Worm (Caenorhabditis elegans): ENCODE results near the gene tcl-2.

- TF ChIP-seq ceh-18 (tag; optimal IDR thresholded peaks at IDR 0.05) (no peak), ama-1 (optimal IDR thresholded peaks at IDR 0.05) (no peak), rnt-1 (tag; optimal IDR thresholded peaks at IDR 0.05) (no peak), ceh-22 (tag; optimal IDR thresholded peaks at IDR 0.05) (no peak), sox-4 (tag; optimal IDR thresholded peaks at IDR 0.05) (no peak), ttx-3 (tag; optimal IDR thresholded peaks at IDR 0.05) (no peak), nfya-1 (tag; optimal IDR thresholded peaks at IDR 0.05) (no peak), pag-3 (tag; optimal IDR thresholded peaks at IDR 0.05; ENCODE audit: borderline replicate concordance) (no peak), ceh-2 (tag; optimal IDR thresholded peaks at IDR 0.05) (no peak), unc-3 (GFP tag; conservative IDR thresholded peaks at IDR 0.05) (no peak), unc-3 (tag; optimal IDR thresholded peaks at IDR 0.05) (no peak), dmd-4 (tag; optimal IDR thresholded peaks at IDR 0.05; ENCODE audit: borderline replicate concordance) (no peak), Y22D7AL.16 (tag; optimal IDR thresholded peaks at IDR 0.05) (no peak)
These were observed 5.3 kb downstream of the tcl-2 start, which contains the start of gene pnc-1 for ce11 chrIV:184184-184583.

Measured in whole organism, late embryonic.